Worm (Caenorhabditis elegans) whole organism, L1 larva: ENCODE data around the gene jmjd-1.2.

ENCODE experiments used
- C34B4.2 ChIP-seq: sonication (generic microtip); optimal IDR thresholded peaks from 2 replicates; lab custom pipeline; 2017; ENCODE audit warnings: mild to moderate bottlenecking, missing genetic modification characterization, missing compliant biosample characterization
- egl-27 ChIP-seq, 2 experiments: fragments of 150-350 bp in 1 of 2; sonication (generic microtip); optimal IDR thresholded peaks; 3 replicates each; lab custom pipeline; 2017 to 2018; ENCODE audit warnings: missing biosample characterization in 2 of 2, missing genetic modification characterization in 2 of 2, missing genetic modification reagents in 2 of 2
- jun-1 ChIP-seq: fragments of 150-350 bp; optimal IDR thresholded peaks from 2 replicates; lab custom pipeline; 2014; ENCODE audit warnings: missing biosample characterization, missing genetic modification reagents, missing genetic modification characterization
- lin-13 ChIP-seq: fragments of 150-350 bp; optimal IDR thresholded peaks from 2 replicates; lab custom pipeline; 2014; ENCODE audit warnings: missing biosample characterization, missing genetic modification reagents, missing genetic modification characterization
- mab-9 ChIP-seq: fragments of 200-800 bp; sonication (Bioruptor generic); IDR thresholded peaks from 2 replicates; pipeline ENCODE4 v1.3.6; 2022; ENCODE audit warnings: missing genetic modification reagents, missing genetic modification characterization, missing compliant biosample characterization
- nhr-11 ChIP-seq: fragments of 150-350 bp; optimal IDR thresholded peaks from 2 replicates; lab custom pipeline; 2014; ENCODE audit warnings: missing biosample characterization, missing genetic modification characterization
- nhr-71 ChIP-seq: sonication (generic microtip); optimal IDR thresholded peaks from 2 replicates; lab custom pipeline; 2016; ENCODE audit warnings: mild to moderate bottlenecking, missing genetic modification characterization, moderate library complexity, missing compliant biosample characterization
- nhr-77 ChIP-seq: fragments of 150-350 bp; optimal IDR thresholded peaks from 2 replicates; lab custom pipeline; 2014; ENCODE audit warnings: missing biosample characterization, missing genetic modification characterization
- skn-1 ChIP-seq: fragments of 150-350 bp; optimal IDR thresholded peaks from 2 replicates; lab custom pipeline; 2014; ENCODE audit warnings: missing biosample characterization, missing genetic modification characterization
- snpc-4 ChIP-seq: fragments of 150-350 bp; optimal IDR thresholded peaks from 2 replicates; lab custom pipeline; 2014; ENCODE audit warnings: missing biosample characterization, missing genetic modification characterization
- tlp-1 ChIP-seq: fragments of 150-350 bp; optimal IDR thresholded peaks from 2 replicates; lab custom pipeline; 2014; ENCODE audit warnings: missing biosample characterization, missing genetic modification characterization
- unc-62 ChIP-seq: fragments of 150-350 bp; optimal IDR thresholded peaks from 2 replicates; lab custom pipeline; 2014; ENCODE audit warnings: missing biosample characterization, missing genetic modification reagents, missing genetic modification characterization

ce11 chrIV:4665079-4665478, 4.3 kb downstream of the jmjd-1.2 start, which contains the start of gene F29B9.1:
- TF ChIP-seq lin-13 (GFP tag; lab: Kevin White, UChicago) (no peak), nhr-77 (tag; lab: Kevin White, UChicago) (no peak), nhr-11 (tag; lab: Kevin White, UChicago) (no peak), C34B4.2 (no peak), tlp-1 (tag; lab: Kevin White, UChicago) (no peak), jun-1 (tag; lab: Kevin White, UChicago) (no peak), unc-62 (GFP tag; lab: Kevin White, UChicago) (no peak), egl-27 (tag; optimal IDR thresholded peaks at IDR 0.05; lab: Kevin White, UChicago) (no peak), snpc-4 (tag; lab: Kevin White, UChicago) (no peak), mab-9 (GFP tag; lab: Robert Waterston, UW) (no peak), skn-1 (tag; lab: Kevin White, UChicago) (no peak), nhr-71 (tag; lab: Kevin White, UChicago) (no peak)
